Worm (Caenorhabditis elegans) whole organism, L1 larva: ENCODE data around the gene Y47D7A.11.

Source experiments
- ces-1 ChIP-seq: fragments of 150-350 bp; optimal IDR thresholded peaks from 2 replicates; lab custom pipeline; 2014; ENCODE audit warnings: missing biosample characterization, missing genetic modification reagents, missing genetic modification characterization
- unc-130 ChIP-seq: fragments of 150-350 bp; optimal IDR thresholded peaks from 2 replicates; lab custom pipeline; 2017; ENCODE audit warnings: missing biosample characterization, missing genetic modification characterization, inconsistent platforms

- TF ChIP-seq unc-130 (tag; lab: Kevin White, UChicago) = no peak
- no peak for TF ChIP-seq ces-1 (GFP tag; lab: Kevin White, UChicago)
Observed at ce11 chrV:4387916-4388315, 40.2 kb downstream of the Y47D7A.11 start.
